Worm (Caenorhabditis elegans): ENCODE data around the gene nhr-55.

- TF ChIP-seq mes-2 (tag; optimal IDR thresholded peaks at IDR 0.05; ENCODE audit: poor library complexity, severe bottlenecking), result no peak
- TF ChIP-seq hmg-1.1 (GFP tag; IDR thresholded peaks at IDR 0.05), result no peak
Measured at ce11 chrV:527602-528001, 49.6 kb downstream of the nhr-55 start, which contains the start of gene srw-108.

All from whole organism, L4 larva.